Worm (Caenorhabditis elegans) whole organism, young adult: Measurements from ENCODE around the gene fbxb-96.
"Not testable (repeated sequence)": the region's sequence is repeated elsewhere in the genome, so short reads cannot be mapped to it uniquely, and the experiment has no call there.

Source experiments
- Y56A3A.18 ChIP-seq: fragments of 200-800 bp; sonication (Bioruptor generic); IDR thresholded peaks from 2 replicates; pipeline ENCODE4 v1.3.6; 2022; ENCODE audit warnings: missing genetic modification reagents, missing genetic modification characterization, missing compliant biosample characterization
- lsl-1 ChIP-seq: fragments of 200-800 bp; sonication (Bioruptor generic); optimal IDR thresholded peaks from 2 replicates; lab custom pipeline; 2018; ENCODE audit warnings: mild to moderate bottlenecking, missing genetic modification characterization, moderate library complexity, missing compliant biosample characterization
- pha-4 ChIP-seq: fragments of 150-350 bp; sonication (generic microtip); optimal IDR thresholded peaks from 2 replicates; lab custom pipeline; 2014; ENCODE audit warnings: missing biosample characterization, missing genetic modification reagents, missing genetic modification characterization
- snpc-4 ChIP-seq, 5 experiments: fragments of 150-350 bp in 1 of 5; sonication (generic microtip) in 4 of 5; optimal IDR thresholded peaks; 2 replicates each; lab custom pipeline; 2014 to 2018; ENCODE audit warnings: missing genetic modification characterization in 5 of 5, missing biosample characterization in 3 of 5, antibody characterized with exemption in 2 of 5, mild to moderate bottlenecking in 2 of 5, missing compliant biosample characterization in 2 of 5, missing genotype in 2 of 5, moderate library complexity in 2 of 5, missing genetic modification reagents in 1 of 5
- unc-62 ChIP-seq: fragments of 150-350 bp; optimal IDR thresholded peaks from 2 replicates; lab custom pipeline; 2014; ENCODE audit warnings: missing biosample characterization, missing genetic modification reagents, missing genetic modification characterization
- zim-3 ChIP-seq: sonication (generic microtip); optimal IDR thresholded peaks from 2 replicates; lab custom pipeline; 2017; ENCODE audit warnings: mild to moderate bottlenecking, missing genetic modification characterization, moderate library complexity, missing compliant biosample characterization

ce11 chrII:1855447-1855846, 5.2 kb upstream of the fbxb-96 start:
- not testable (repeated sequence) for TF ChIP-seq pha-4 (tag; lab: Kevin White, UChicago); zim-3 (tag; lab: Kevin White, UChicago); unc-62 (GFP tag; lab: Kevin White, UChicago); snpc-4 (GFP tag; optimal IDR thresholded peaks at IDR 0.05; lab: Kevin White, UChicago); snpc-4 (tag; optimal IDR thresholded peaks at IDR 0.05; lab: Kevin White, UChicago); Y56A3A.18 (GFP tag; lab: Robert Waterston, UW); lsl-1
